Fruit fly (Drosophila melanogaster) whole organism, wandering third instar larva: ENCODE measurements around the gene CG14974.

Experiments
- GATAd ChIP-seq: sonication (Bioruptor generic); optimal IDR thresholded peaks from 2 replicates; lab custom pipeline; 2016; ENCODE audit warnings: missing biosample characterization, missing genetic modification characterization
- Hnf4 ChIP-seq: fragments of 200-800 bp; sonication (Bioruptor generic); optimal IDR thresholded peaks from 2 replicates; lab custom pipeline; 2016; ENCODE audit warnings: missing biosample characterization, mild to moderate bottlenecking, missing genetic modification characterization
- Hr78 ChIP-seq: fragments of >200 bp; optimal IDR thresholded peaks from 2 replicates; lab custom pipeline; 2017; ENCODE audit warnings: missing biosample characterization, missing genetic modification characterization
- Myc ChIP-seq: fragments of >200 bp; optimal IDR thresholded peaks from 2 replicates; lab custom pipeline; 2017
- OdsH ChIP-seq: fragments of 200-800 bp; sonication (Bioruptor generic); optimal IDR thresholded peaks from 2 replicates; lab custom pipeline; 2016; ENCODE audit warnings: missing biosample characterization, mild to moderate bottlenecking, missing genetic modification characterization
- Sp1 ChIP-seq: fragments of 200-800 bp; sonication (Bioruptor generic); optimal IDR thresholded peaks from 3 replicates; lab custom pipeline; 2019; ENCODE audit warnings: missing biosample characterization, mild to moderate bottlenecking, missing genetic modification characterization, moderate library complexity
- br ChIP-seq: fragments of 200-800 bp; sonication (Bioruptor generic); optimal IDR thresholded peaks from 2 replicates; lab custom pipeline; 2016; ENCODE audit warnings: missing biosample characterization, missing genetic modification characterization
- dmrt93B ChIP-seq: fragments of 200-800 bp; sonication (Bioruptor generic); optimal IDR thresholded peaks from 2 replicates; lab custom pipeline; 2018; ENCODE audit warnings: missing biosample characterization, mild to moderate bottlenecking, missing genetic modification characterization
- dsf ChIP-seq: sonication (Bioruptor generic); optimal IDR thresholded peaks from 2 replicates; lab custom pipeline; 2016; ENCODE audit warnings: missing biosample characterization, missing genetic modification characterization, borderline replicate concordance
- foxo ChIP-seq, 2 experiments: fragments of 200-800 bp; sonication (Bioruptor generic); optimal IDR thresholded peaks; 2 replicates in 1 of 2; 3 replicates in 1 of 2; lab custom pipeline; 2016 to 2017; ENCODE audit warnings: missing biosample characterization in 2 of 2, missing genetic modification characterization in 2 of 2
- lola ChIP-seq: fragments of >200 bp; optimal IDR thresholded peaks from 2 replicates; lab custom pipeline; 2017; ENCODE audit warnings: missing biosample characterization, missing genetic modification characterization
- pan ChIP-seq: fragments of >200 bp; optimal IDR thresholded peaks from 2 replicates; lab custom pipeline; 2017

- TF ChIP-seq lola (GFP tag; lab: Kevin White, UChicago) (no peak), Hnf4 (GFP tag; lab: Kevin White, UChicago) (no peak), br (GFP tag; lab: Kevin White, UChicago) (no peak), Myc (lab: Kevin White, UChicago) (no peak), pan (lab: Kevin White, UChicago) (no peak), Hr78 (GFP tag; lab: Kevin White, UChicago) (no peak), OdsH (GFP tag; lab: Kevin White, UChicago) (no peak), dmrt93B (GFP tag; lab: Kevin White, UChicago) (no peak), GATAd (GFP tag; lab: Kevin White, UChicago) (no peak), Sp1 (no peak), foxo (GFP tag; optimal IDR thresholded peaks at IDR 0.05; lab: Kevin White, UChicago) (no peak), dsf (GFP tag; lab: Kevin White, UChicago) (no peak)
These were observed 50.2 kb downstream of the CG14974 start for dm6 chr3L:3570617-3571016.
